Worm (Caenorhabditis elegans) whole organism, L3 larva: ENCODE results near the gene ekl-6.

Experiments used
- ama-1 ChIP-seq: fragments of 150-350 bp; optimal IDR thresholded peaks from 2 replicates; lab custom pipeline; 2018
- ceh-28 ChIP-seq: fragments of 150-350 bp; optimal IDR thresholded peaks from 2 replicates; lab custom pipeline; 2014; ENCODE audit warnings: missing biosample characterization, missing genetic modification reagents, missing genetic modification characterization
- ceh-9 ChIP-seq: sonication (generic microtip); optimal IDR thresholded peaks from 2 replicates; lab custom pipeline; 2018; ENCODE audit warnings: missing biosample characterization, missing genetic modification characterization
- elt-1 ChIP-seq: fragments of 150-350 bp; optimal IDR thresholded peaks from 2 replicates; lab custom pipeline; 2014; ENCODE audit warnings: missing biosample characterization, missing genetic modification characterization
- jun-1 ChIP-seq: fragments of 150-350 bp; optimal IDR thresholded peaks from 2 replicates; lab custom pipeline; 2014; ENCODE audit warnings: missing biosample characterization, missing genetic modification reagents, missing genetic modification characterization
- nfya-1 ChIP-seq: sonication (generic microtip); optimal IDR thresholded peaks from 2 replicates; lab custom pipeline; 2017; ENCODE audit warnings: missing genetic modification characterization, mild to moderate bottlenecking, missing compliant biosample characterization, antibody characterized with exemption, moderate library complexity; ENCODE audit not compliant: insufficient read depth
- nhr-11 ChIP-seq: fragments of 150-350 bp; optimal IDR thresholded peaks from 2 replicates; lab custom pipeline; 2014; ENCODE audit warnings: missing biosample characterization, missing genetic modification characterization
- pha-4 ChIP-seq: fragments of 150-350 bp; optimal IDR thresholded peaks from 2 replicates; lab custom pipeline; 2014; ENCODE audit warnings: missing biosample characterization, missing genetic modification reagents, missing genetic modification characterization
- zag-1 ChIP-seq: fragments of 150-350 bp; optimal IDR thresholded peaks from 2 replicates; lab custom pipeline; 2014; ENCODE audit warnings: missing biosample characterization, missing genetic modification characterization
- ztf-11 ChIP-seq: fragments of 150-350 bp; optimal IDR thresholded peaks from 2 replicates; lab custom pipeline; 2014; ENCODE audit warnings: missing biosample characterization, missing genetic modification characterization

DNA sequence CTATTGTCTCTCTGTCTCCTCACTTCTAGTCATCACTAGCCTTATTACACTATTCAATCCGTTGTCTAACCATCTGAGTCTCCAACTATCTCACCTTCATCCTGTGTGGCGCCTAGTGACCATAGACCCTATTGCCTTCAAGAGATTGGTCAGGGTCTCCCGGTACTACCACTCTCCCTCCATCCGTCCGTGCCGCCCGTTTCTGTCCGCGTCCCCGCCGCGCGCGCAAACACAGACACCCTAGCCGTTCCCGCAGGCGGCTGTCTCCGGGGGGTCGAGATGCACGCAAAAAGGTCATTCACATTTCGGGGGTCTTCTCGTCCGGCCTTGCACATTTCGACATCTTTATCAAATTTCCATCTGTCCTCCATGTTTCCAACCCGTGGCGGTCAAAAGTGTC is 30.3 kb downstream of the ekl-6 start:
- no peak for TF ChIP-seq jun-1 (tag; lab: Kevin White, UChicago)
- TF ChIP-seq pha-4 (tag; lab: Kevin White, UChicago): no peak
- no peak for TF ChIP-seq nhr-11 (tag; lab: Kevin White, UChicago)
- TF ChIP-seq nfya-1 (tag; lab: Kevin White, UChicago): peak; percentile 93
- no peak for TF ChIP-seq ztf-11 (tag; lab: Kevin White, UChicago)
- no peak for TF ChIP-seq ceh-28
- TF ChIP-seq ama-1 (lab: Kevin White, UChicago): no peak
- TF ChIP-seq ceh-9: no peak
- TF ChIP-seq elt-1 (tag; lab: Kevin White, UChicago): no peak
- no peak for TF ChIP-seq zag-1 (tag; lab: Kevin White, UChicago)
